Fruit fly (Drosophila melanogaster) whole organism, prepupa: Measurements from ENCODE around the gene CG31957.

ENCODE experiments used
- CG11294 ChIP-seq: fragments of 200-800 bp; sonication (Bioruptor generic); IDR thresholded peaks from 2 replicates; pipeline ENCODE4 v1.3.6; 2022; ENCODE audit warnings: missing biosample characterization, missing genetic modification characterization
- CG15336 ChIP-seq: fragments of 200-800 bp; sonication (Bioruptor generic); IDR thresholded peaks from 2 replicates; pipeline ENCODE4 v1.3.6; 2022; ENCODE audit warnings: missing biosample characterization, missing genetic modification characterization
- CG16779 ChIP-seq: fragments of 200-800 bp; sonication (Bioruptor generic); optimal IDR thresholded peaks from 3 replicates; lab custom pipeline; 2017; ENCODE audit warnings: missing biosample characterization, mild to moderate bottlenecking, missing genetic modification characterization
- Eip78C ChIP-seq: fragments of 200-800 bp; sonication (Bioruptor generic); peaks from one replicate; lab custom pipeline; 2016; ENCODE audit warnings: missing biosample characterization, missing genetic modification characterization
- Hr38 ChIP-seq: sonication (Bioruptor generic); optimal IDR thresholded peaks from 2 replicates; lab custom pipeline; 2016; ENCODE audit warnings: missing biosample characterization, missing genetic modification characterization
- Hr4 ChIP-seq: fragments of 200-800 bp; sonication (Bioruptor generic); optimal IDR thresholded peaks from 3 replicates; lab custom pipeline; 2016; ENCODE audit warnings: missing biosample characterization, missing genetic modification characterization

DNA sequence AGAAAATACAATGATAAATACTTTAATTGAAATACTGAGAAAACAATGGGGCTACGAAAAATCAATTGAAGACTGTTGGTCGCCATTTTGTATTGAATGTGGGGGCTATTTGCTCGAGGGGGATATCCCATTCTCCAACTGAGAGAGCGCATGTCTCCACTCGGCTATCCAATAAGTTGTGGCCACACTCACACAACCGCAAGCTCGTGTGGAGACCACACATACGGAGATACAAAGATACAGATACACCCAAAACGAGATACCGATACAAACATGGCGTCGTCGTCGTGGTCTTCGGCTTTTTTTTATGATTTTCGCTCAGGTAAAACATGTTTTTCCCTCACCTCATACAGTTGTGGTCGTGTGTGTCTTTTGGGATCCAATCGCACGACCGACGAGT lies 37.0 kb downstream of the CG31957 start:
- TF ChIP-seq Hr4 (GFP tag; lab: Kevin White, UChicago) (no peak), Hr38 (GFP tag; lab: Kevin White, UChicago) (no peak), CG11294 (no peak), CG16779 (tag; lab: Kevin White, UChicago) (no peak), Eip78C (peak; percentile 43), CG15336 (GFP tag; lab: Robert Waterston, UW) (no peak)
